Fruit fly (Drosophila melanogaster) Kc167 (cell line): ENCODE data around the gene natalisin.

Experiments used
- Myc ChIP-seq: fragments of >200 bp; optimal IDR thresholded peaks from 2 replicates; lab custom pipeline; 2017; ENCODE audit warnings: missing external identifiers
- h ChIP-seq: fragments of >200 bp; optimal IDR thresholded peaks from 3 replicates; lab custom pipeline; 2018; ENCODE audit warnings: missing external identifiers

- TF ChIP-seq h (no peak), Myc (lab: Kevin White, UChicago) (no peak)
These were observed 23.1 kb downstream of the natalisin start for dm6 chr3R:14441509-14441908.
